Fruit fly (Drosophila melanogaster) whole organism, embryonic: ENCODE results near the gene eIF3h.

Experiments
- C15 ChIP-seq: fragments of 200-800 bp; sonication (Bioruptor generic); IDR thresholded peaks from 3 replicates; pipeline ENCODE4 v1.3.6; 2022; ENCODE audit warnings: missing biosample characterization, missing genetic modification characterization
- CG10654 ChIP-seq: fragments of 200-800 bp; sonication (Bioruptor generic); optimal IDR thresholded peaks from 2 replicates; lab custom pipeline; 2016; ENCODE audit warnings: missing biosample characterization, missing genetic modification characterization
- CG11695 ChIP-seq: fragments of 200-800 bp; sonication (Bioruptor generic); IDR thresholded peaks from 3 replicates; pipeline ENCODE4 v1.3.6; 2022; ENCODE audit warnings: missing biosample characterization, missing genetic modification characterization
- CG1792 ChIP-seq: fragments of 200-800 bp; sonication (Bioruptor generic); optimal IDR thresholded peaks from 2 replicates; lab custom pipeline; 2016; ENCODE audit warnings: missing biosample characterization, missing genetic modification characterization
- CG2202 ChIP-seq: fragments of 200-800 bp; sonication (Bioruptor generic); optimal IDR thresholded peaks from 2 replicates; lab custom pipeline; 2018; ENCODE audit warnings: missing biosample characterization, mild to moderate bottlenecking, missing genetic modification characterization
- CG2889 ChIP-seq: fragments of 200-800 bp; sonication (Bioruptor generic); IDR thresholded peaks from 3 replicates; pipeline ENCODE4 v1.3.6; 2022; ENCODE audit warnings: missing biosample characterization, missing genetic modification characterization
- CG30020 ChIP-seq: fragments of 200-800 bp; optimal IDR thresholded peaks from 2 replicates; lab custom pipeline; 2019; ENCODE audit warnings: missing biosample characterization, mild to moderate bottlenecking, missing genetic modification characterization, moderate library complexity
- CG31441 ChIP-seq: fragments of 200-800 bp; sonication (Bioruptor generic); IDR thresholded peaks from 2 replicates; pipeline ENCODE4 v1.3.6; 2022; ENCODE audit warnings: missing biosample characterization, missing genetic modification characterization
- CG32532 ChIP-seq: fragments of 200-800 bp; sonication (Bioruptor generic); IDR thresholded peaks from 2 replicates; pipeline ENCODE4 v1.3.6; 2022; ENCODE audit warnings: missing biosample characterization, missing genetic modification characterization
- CG34376 ChIP-seq: fragments of 200-800 bp; sonication (Bioruptor generic); optimal IDR thresholded peaks from 2 replicates; lab custom pipeline; 2018; ENCODE audit warnings: missing biosample characterization, mild to moderate bottlenecking, missing genetic modification characterization
- CG43689 ChIP-seq: fragments of 200-800 bp; sonication (Bioruptor generic); IDR thresholded peaks from 2 replicates; pipeline ENCODE4 v1.3.6; 2022; ENCODE audit warnings: missing biosample characterization, missing genetic modification characterization
- CG6689 ChIP-seq: fragments of 200-800 bp; sonication (Bioruptor generic); IDR thresholded peaks from 2 replicates; pipeline ENCODE4 v1.3.6; 2022; ENCODE audit warnings: missing biosample characterization, missing genetic modification characterization
- CG7786 ChIP-seq: fragments of 200-800 bp; sonication (Bioruptor generic); optimal IDR thresholded peaks from 2 replicates; lab custom pipeline; 2016; ENCODE audit warnings: missing biosample characterization, missing genetic modification characterization
- CG8359 ChIP-seq: fragments of 200-800 bp; sonication (Bioruptor generic); optimal IDR thresholded peaks from 2 replicates; lab custom pipeline; 2017; ENCODE audit warnings: missing biosample characterization, mild to moderate bottlenecking, missing genetic modification characterization, borderline replicate concordance
- CG9215 ChIP-seq: fragments of 200-800 bp; sonication (Bioruptor generic); IDR thresholded peaks from 2 replicates; pipeline ENCODE4 v1.3.6; 2022; ENCODE audit warnings: missing biosample characterization, missing genetic modification characterization
- CrebB ChIP-seq: fragments of 200-800 bp; sonication (Bioruptor generic); optimal IDR thresholded peaks from 3 replicates; lab custom pipeline; 2018; ENCODE audit warnings: missing biosample characterization, mild to moderate bottlenecking, missing genetic modification characterization
- D ChIP-seq, 2 experiments: fragments of 200-800 bp in 1 of 2; fragments of >200 bp in 1 of 2; sonication (Bioruptor generic) in 1 of 2; optimal IDR thresholded peaks; 2 replicates in 1 of 2; 3 replicates in 1 of 2; lab custom pipeline; 2017; ENCODE audit warnings: mild to moderate bottlenecking in 1 of 2, missing biosample characterization in 1 of 2, missing genetic modification characterization in 1 of 2, missing genetic modification reagents in 1 of 2
- Dek ChIP-seq: fragments of 200-800 bp; sonication (Bioruptor generic); optimal IDR thresholded peaks from 3 replicates; lab custom pipeline; 2019; ENCODE audit warnings: missing biosample characterization, mild to moderate bottlenecking, missing genetic modification characterization, moderate library complexity
- Fer3 ChIP-seq: fragments of 200-800 bp; sonication (Bioruptor generic); optimal IDR thresholded peaks from 2 replicates; lab custom pipeline; 2018; ENCODE audit warnings: missing biosample characterization, mild to moderate bottlenecking, missing genetic modification characterization, moderate library complexity
- MESR4 ChIP-seq: fragments of 200-800 bp; sonication (Bioruptor generic); optimal IDR thresholded peaks from 2 replicates; lab custom pipeline; 2018; ENCODE audit warnings: missing biosample characterization, mild to moderate bottlenecking, missing genetic modification characterization, moderate library complexity
- NC2α ChIP-seq: fragments of 200-800 bp; sonication (Bioruptor generic); optimal IDR thresholded peaks from 2 replicates; lab custom pipeline; 2016; ENCODE audit warnings: missing biosample characterization, missing genetic modification characterization
- NfI ChIP-seq: fragments of 200-800 bp; sonication (Bioruptor generic); optimal IDR thresholded peaks from 3 replicates; lab custom pipeline; 2018; ENCODE audit warnings: missing biosample characterization, mild to moderate bottlenecking, missing genetic modification characterization, moderate library complexity
- Oli ChIP-seq: fragments of 200-800 bp; sonication (Bioruptor generic); optimal IDR thresholded peaks from 2 replicates; lab custom pipeline; 2018; ENCODE audit warnings: missing biosample characterization, mild to moderate bottlenecking, missing genetic modification characterization, moderate library complexity
- Spps ChIP-seq: fragments of 200-800 bp; sonication (Bioruptor generic); optimal IDR thresholded peaks from 2 replicates; lab custom pipeline; 2018; ENCODE audit warnings: missing biosample characterization, mild to moderate bottlenecking, missing genetic modification characterization
- TFAM ChIP-seq: fragments of 200-800 bp; sonication (Bioruptor generic); optimal IDR thresholded peaks from 2 replicates; lab custom pipeline; 2017; ENCODE audit warnings: missing biosample characterization, missing genetic modification characterization, inconsistent platforms
- Tbp ChIP-seq: fragments of >200 bp; optimal IDR thresholded peaks from 2 replicates; lab custom pipeline; 2018; ENCODE audit warnings: missing biosample characterization, missing genetic modification characterization
- Xbp1 ChIP-seq: fragments of 200-800 bp; sonication (Bioruptor generic); optimal IDR thresholded peaks from 3 replicates; lab custom pipeline; 2016; ENCODE audit warnings: missing biosample characterization, mild to moderate bottlenecking, missing genetic modification characterization
- bab2 ChIP-seq: fragments of 200-800 bp; sonication (Bioruptor generic); optimal IDR thresholded peaks from 2 replicates; lab custom pipeline; 2016; ENCODE audit warnings: missing biosample characterization, missing genetic modification characterization
- bigmax ChIP-seq: fragments of 200-800 bp; sonication (Bioruptor generic); optimal IDR thresholded peaks from 2 replicates; lab custom pipeline; 2018; ENCODE audit warnings: missing biosample characterization, mild to moderate bottlenecking, missing genetic modification characterization
- cas ChIP-seq: fragments of 200-800 bp; sonication (Bioruptor generic); IDR thresholded peaks from 2 replicates; pipeline ENCODE4 v1.3.6; 2022; ENCODE audit warnings: missing biosample characterization, missing genetic modification characterization
- danr ChIP-seq: fragments of 200-800 bp; sonication (Bioruptor generic); IDR thresholded peaks from 2 replicates; pipeline ENCODE4 v1.3.6; 2022; ENCODE audit warnings: missing biosample characterization, missing genetic modification characterization
- dm ChIP-seq: fragments of 200-800 bp; sonication (Bioruptor generic); optimal IDR thresholded peaks from 3 replicates; lab custom pipeline; 2016; ENCODE audit warnings: missing biosample characterization, missing genetic modification characterization
- dmrt99B ChIP-seq: fragments of 200-800 bp; sonication (Bioruptor generic); optimal IDR thresholded peaks from 2 replicates; lab custom pipeline; 2018; ENCODE audit warnings: missing biosample characterization, mild to moderate bottlenecking, missing genetic modification characterization, moderate library complexity
- gcm2 ChIP-seq: fragments of 200-800 bp; sonication (Bioruptor generic); optimal IDR thresholded peaks from 2 replicates; lab custom pipeline; 2016; ENCODE audit warnings: missing biosample characterization, missing genetic modification characterization
- ham ChIP-seq: fragments of 200-800 bp; sonication (Bioruptor generic); IDR thresholded peaks from 2 replicates; pipeline ENCODE4 v1.3.6; 2022; ENCODE audit warnings: missing biosample characterization, missing genetic modification characterization
- hbn ChIP-seq: fragments of 200-800 bp; sonication (Bioruptor generic); IDR thresholded peaks from 2 replicates; pipeline ENCODE4 v1.3.6; 2022; ENCODE audit warnings: missing biosample characterization, missing genetic modification characterization; ENCODE audit not compliant: partially characterized antibody
- klu ChIP-seq: fragments of 200-800 bp; sonication (Bioruptor generic); IDR thresholded peaks from 2 replicates; pipeline ENCODE4 v1.3.6; 2022; ENCODE audit warnings: missing biosample characterization, missing genetic modification characterization
- nerfin-1 ChIP-seq: fragments of 200-800 bp; sonication (Bioruptor generic); optimal IDR thresholded peaks from 3 replicates; lab custom pipeline; 2019; ENCODE audit warnings: missing biosample characterization, mild to moderate bottlenecking, missing genetic modification characterization, moderate library complexity
- otp ChIP-seq: fragments of 200-800 bp; sonication (Bioruptor generic); IDR thresholded peaks from 3 replicates; pipeline ENCODE4, ENCODE4 v1.3.6; 2022; ENCODE audit warnings: missing biosample characterization, missing genetic modification characterization
- pb ChIP-seq: fragments of 200-800 bp; sonication (Bioruptor generic); optimal IDR thresholded peaks from 3 replicates; lab custom pipeline; 2016; ENCODE audit warnings: missing biosample characterization, missing genetic modification characterization
- pfk ChIP-seq: fragments of 200-800 bp; sonication (Bioruptor generic); optimal IDR thresholded peaks from 2 replicates; lab custom pipeline; 2018; ENCODE audit warnings: missing biosample characterization, mild to moderate bottlenecking, missing genetic modification characterization, moderate library complexity
- pita ChIP-seq: fragments of 200-800 bp; sonication (Bioruptor generic); optimal IDR thresholded peaks from 2 replicates; lab custom pipeline; 2017; ENCODE audit warnings: missing biosample characterization, mild to moderate bottlenecking, missing genetic modification characterization
- pum ChIP-seq: fragments of 200-800 bp; sonication (Bioruptor generic); optimal IDR thresholded peaks from 2 replicates; lab custom pipeline; 2016; ENCODE audit warnings: missing biosample characterization, missing genetic modification characterization
- ranshi ChIP-seq: fragments of 200-800 bp; sonication (Bioruptor generic); IDR thresholded peaks from 2 replicates; pipeline ENCODE4 v1.3.6; 2022; ENCODE audit warnings: missing biosample characterization, missing genetic modification characterization
- sim ChIP-seq: fragments of 200-800 bp; sonication (Bioruptor generic); IDR thresholded peaks from 2 replicates; pipeline ENCODE4 v1.3.6; 2022; ENCODE audit warnings: missing biosample characterization, missing genetic modification characterization
- slou ChIP-seq: fragments of 200-800 bp; sonication (Bioruptor generic); optimal IDR thresholded peaks from 3 replicates; lab custom pipeline; 2016; ENCODE audit warnings: missing biosample characterization, missing genetic modification characterization
- sqz ChIP-seq: fragments of 200-800 bp; sonication (Bioruptor generic); optimal IDR thresholded peaks from 3 replicates; lab custom pipeline; 2018; ENCODE audit warnings: missing biosample characterization, mild to moderate bottlenecking, missing genetic modification characterization
- stc ChIP-seq: fragments of 200-800 bp; sonication (Bioruptor generic); IDR thresholded peaks from 2 replicates; pipeline ENCODE4 v1.3.6; 2022; ENCODE audit warnings: missing biosample characterization, missing genetic modification characterization
- tup ChIP-seq: fragments of 200-800 bp; sonication (Bioruptor generic); optimal IDR thresholded peaks from 2 replicates; lab custom pipeline; 2016; ENCODE audit warnings: missing biosample characterization, mild to moderate bottlenecking, missing genetic modification characterization, moderate library complexity
- zf30C ChIP-seq: fragments of 200-800 bp; sonication (Bioruptor generic); optimal IDR thresholded peaks from 3 replicates; lab custom pipeline; 2018; ENCODE audit warnings: missing biosample characterization, mild to moderate bottlenecking, missing genetic modification characterization

The eIF3h gene

DNA sequence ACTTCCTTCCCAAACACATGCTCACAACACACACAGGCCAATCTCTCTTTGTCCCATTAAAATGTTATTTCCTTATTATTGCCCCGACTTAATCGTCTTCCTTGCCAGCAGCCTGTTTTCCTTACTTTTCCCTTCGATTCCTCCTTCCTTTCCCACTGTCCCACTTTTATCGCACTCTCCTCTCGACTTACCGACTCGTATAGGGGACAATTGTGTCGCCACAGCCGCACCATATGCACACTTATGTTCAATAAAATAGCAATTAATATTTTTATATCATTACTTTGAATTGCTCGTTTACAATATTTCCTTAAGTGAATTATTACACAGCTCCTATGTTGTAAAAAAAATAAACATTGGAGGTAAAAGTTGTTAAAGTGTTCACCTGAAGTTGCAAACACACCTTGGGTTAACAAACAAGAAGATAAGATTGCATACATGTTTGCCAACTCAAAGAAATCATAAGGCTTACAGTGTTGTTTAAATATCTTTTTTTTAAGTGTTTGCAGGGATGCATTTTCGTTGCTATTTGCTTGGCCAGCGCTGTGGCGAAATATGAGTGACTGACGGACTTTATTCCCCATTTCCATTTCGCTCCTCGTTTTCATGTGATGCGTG lies 34.1 kb upstream of the eIF3h start (continued):
- TF ChIP-seq CG8359 (GFP tag; lab: Kevin White, UChicago) (peak; percentile 72), CrebB (tag; lab: Kevin White, UChicago) (peak; percentile 66), Tbp (GFP tag; lab: Kevin White, UChicago) (no peak), C15 (GFP tag; lab: Robert Waterston, UW) (no peak), pfk (GFP tag; lab: Kevin White, UChicago) (no peak), Dek (tag; lab: Kevin White, UChicago) (peak; percentile 61), CG9215 (peak; percentile 27; the same call in 1 of the 2 replicates), NfI (GFP tag; lab: Kevin White, UChicago) (peak; percentile 79), hbn (GFP tag; lab: Robert Waterston, UW) (no peak), CG1792 (GFP tag; lab: Kevin White, UChicago) (peak; percentile 29), bab2 (GFP tag; lab: Kevin White, UChicago) (peak; percentile 71), CG34376 (GFP tag; lab: Kevin White, UChicago) (peak; percentile 44), nerfin-1 (tag; lab: Kevin White, UChicago) (peak; percentile 76), sqz (GFP tag; lab: Kevin White, UChicago) (peak; percentile 60), otp (peak; percentile 70; the same call in 1 of the 3 replicates), bigmax (GFP tag; lab: Kevin White, UChicago) (no peak), CG2889 (GFP tag; lab: Robert Waterston, UW) (0 out of 3 replicates have a peak, but pooled peaks have one; percentile 17), CG32532 (GFP tag; lab: Robert Waterston, UW) (0 out of 2 replicates have a peak, but pooled peaks have one; percentile 8), CG30020 (tag; lab: Kevin White, UChicago) (peak; percentile 15), sim (GFP tag; lab: Robert Waterston, UW) (no peak; the same call in 1 of the 2 replicates), CG10654 (GFP tag; lab: Kevin White, UChicago) (peak; percentile 60), gcm2 (GFP tag; lab: Kevin White, UChicago) (peak; percentile 65), NC2α (GFP tag; lab: Kevin White, UChicago) (peak; percentile 30), D (optimal IDR thresholded peaks at IDR 0.05; lab: Kevin White, UChicago) (no peak), D (GFP tag; optimal IDR thresholded peaks at IDR 0.05; lab: Kevin White, UChicago) (peak; percentile 83), pb (GFP tag; lab: Kevin White, UChicago) (peak; percentile 68), CG11695 (GFP tag; lab: Robert Waterston, UW) (peak; percentile 84), klu (GFP tag; lab: Robert Waterston, UW) (no peak), TFAM (GFP tag; lab: Kevin White, UChicago) (no peak), CG43689 (GFP tag; lab: Robert Waterston, UW) (peak; percentile 62; the same call in 1 of the 2 replicates), stc (GFP tag; lab: Robert Waterston, UW) (peak; percentile 69), danr (peak; percentile 42; the same call in 1 of the 2 replicates), cas (GFP tag; lab: Robert Waterston, UW) (no peak), ham (GFP tag; lab: Robert Waterston, UW) (no peak), MESR4 (GFP tag; lab: Kevin White, UChicago) (no peak), Spps (tag; lab: Kevin White, UChicago) (peak; percentile 2), pita (GFP tag; lab: Kevin White, UChicago) (no peak), Xbp1 (peak; percentile 77), CG31441 (GFP tag; lab: Robert Waterston, UW) (peak; percentile 92), CG6689 (GFP tag; lab: Robert Waterston, UW) (peak; percentile 73), tup (peak; percentile 15), Fer3 (tag; lab: Kevin White, UChicago) (peak; percentile 71), CG7786 (peak; percentile 60), CG2202 (tag; lab: Kevin White, UChicago) (peak; percentile 18), pum (peak; percentile 55), Oli (tag; lab: Kevin White, UChicago) (peak; percentile 85), zf30C (GFP tag; lab: Kevin White, UChicago) (no peak), slou (peak; percentile 81), dmrt99B (tag; lab: Kevin White, UChicago) (peak; percentile 90), ranshi (GFP tag; lab: Robert Waterston, UW) (peak; percentile 46; the same call in 1 of the 2 replicates), dm (peak; percentile 21)
